Worm (Caenorhabditis elegans) whole organism, L3 larva: Measurements from ENCODE around the gene srab-17.

Experiments used
- R02D3.7 ChIP-seq: fragments of 150-350 bp; optimal IDR thresholded peaks from 2 replicates; lab custom pipeline; 2014; ENCODE audit warnings: missing biosample characterization, missing genetic modification characterization
- ZK546.5 ChIP-seq: sonication (generic microtip); optimal IDR thresholded peaks from 2 replicates; lab custom pipeline; 2017; ENCODE audit warnings: missing biosample characterization, missing genetic modification characterization
- aly-2 ChIP-seq: fragments of 150-350 bp; optimal IDR thresholded peaks from 2 replicates; lab custom pipeline; 2014; ENCODE audit warnings: missing biosample characterization, missing genetic modification characterization
- ama-1 ChIP-seq: fragments of 150-350 bp; optimal IDR thresholded peaks from 2 replicates; lab custom pipeline; 2018
- ceh-16 ChIP-seq: sonication (generic microtip); optimal IDR thresholded peaks from 2 replicates; lab custom pipeline; 2017; ENCODE audit warnings: missing biosample characterization, missing genetic modification characterization
- ceh-28 ChIP-seq: fragments of 150-350 bp; optimal IDR thresholded peaks from 2 replicates; lab custom pipeline; 2014; ENCODE audit warnings: missing biosample characterization, missing genetic modification reagents, missing genetic modification characterization
- ceh-82 ChIP-seq: fragments of 150-350 bp; optimal IDR thresholded peaks from 2 replicates; lab custom pipeline; 2014; ENCODE audit warnings: missing biosample characterization, missing genetic modification characterization
- ceh-9 ChIP-seq: sonication (generic microtip); optimal IDR thresholded peaks from 2 replicates; lab custom pipeline; 2018; ENCODE audit warnings: missing biosample characterization, missing genetic modification characterization
- egl-27 ChIP-seq: sonication (generic microtip); optimal IDR thresholded peaks from 4 replicates; lab custom pipeline; 2017; ENCODE audit warnings: missing biosample characterization, missing genetic modification reagents, missing genetic modification characterization
- egl-5 ChIP-seq: fragments of 150-350 bp; optimal IDR thresholded peaks from 2 replicates; lab custom pipeline; 2017; ENCODE audit warnings: missing biosample characterization, missing genetic modification reagents, missing genetic modification characterization, inconsistent platforms
- elt-2 ChIP-seq: sonication (generic microtip); optimal IDR thresholded peaks from 2 replicates; lab custom pipeline; 2016; ENCODE audit warnings: missing genetic modification reagents, mild to moderate bottlenecking, missing genetic modification characterization, missing compliant biosample characterization
- eor-1 ChIP-seq, 2 experiments: fragments of 150-350 bp; optimal IDR thresholded peaks; 2 replicates each; lab custom pipeline; 2014 to 2018; ENCODE audit warnings: missing biosample characterization in 2 of 2, missing genetic modification characterization in 2 of 2
- fkh-10 ChIP-seq: sonication (generic microtip); optimal IDR thresholded peaks from 2 replicates; lab custom pipeline; 2017; ENCODE audit warnings: missing biosample characterization, missing genetic modification reagents, missing genetic modification characterization
- fkh-2 ChIP-seq: fragments of 150-350 bp; optimal IDR thresholded peaks from 2 replicates; lab custom pipeline; 2014; ENCODE audit warnings: missing biosample characterization, missing genetic modification reagents, missing genetic modification characterization
- hmg-11 ChIP-seq: sonication (generic microtip); optimal IDR thresholded peaks from 2 replicates; lab custom pipeline; 2016; ENCODE audit warnings: missing genetic modification characterization, missing compliant biosample characterization
- lin-15B ChIP-seq: fragments of 150-350 bp; optimal IDR thresholded peaks from 2 replicates; lab custom pipeline; 2014; ENCODE audit warnings: missing biosample characterization, missing genetic modification characterization
- lsy-12 ChIP-seq: sonication (generic microtip); optimal IDR thresholded peaks from 2 replicates; lab custom pipeline; 2016; ENCODE audit warnings: mild to moderate bottlenecking, missing genetic modification characterization, missing compliant biosample characterization
- mdl-1 ChIP-seq: fragments of 150-350 bp; optimal IDR thresholded peaks from 2 replicates; lab custom pipeline; 2014; ENCODE audit warnings: missing biosample characterization, missing genetic modification characterization
- mml-1 ChIP-seq: fragments of 150-350 bp; sonication (generic microtip); optimal IDR thresholded peaks from 3 replicates; lab custom pipeline; 2014; ENCODE audit warnings: missing biosample characterization, missing genetic modification characterization
- nfya-1 ChIP-seq: sonication (generic microtip); optimal IDR thresholded peaks from 2 replicates; lab custom pipeline; 2017; ENCODE audit warnings: missing genetic modification characterization, mild to moderate bottlenecking, missing compliant biosample characterization, antibody characterized with exemption, moderate library complexity; ENCODE audit not compliant: insufficient read depth
- nhr-11 ChIP-seq: fragments of 150-350 bp; optimal IDR thresholded peaks from 2 replicates; lab custom pipeline; 2014; ENCODE audit warnings: missing biosample characterization, missing genetic modification characterization
- nhr-12 ChIP-seq: fragments of 150-350 bp; optimal IDR thresholded peaks from 2 replicates; lab custom pipeline; 2014; ENCODE audit warnings: missing biosample characterization, missing genetic modification characterization
- nhr-23 ChIP-seq: fragments of 150-350 bp; optimal IDR thresholded peaks from 2 replicates; lab custom pipeline; 2014; ENCODE audit warnings: missing biosample characterization, missing genetic modification reagents, missing genetic modification characterization
- nhr-237 ChIP-seq: fragments of 150-350 bp; optimal IDR thresholded peaks from 2 replicates; lab custom pipeline; 2014; ENCODE audit warnings: missing biosample characterization, missing genetic modification characterization
- nhr-28 ChIP-seq: fragments of 150-350 bp; optimal IDR thresholded peaks from 2 replicates; lab custom pipeline; 2014; ENCODE audit warnings: missing biosample characterization, missing genetic modification characterization
- nhr-43 ChIP-seq: sonication (generic microtip); optimal IDR thresholded peaks from 2 replicates; lab custom pipeline; 2016; ENCODE audit warnings: mild to moderate bottlenecking, missing genetic modification characterization, missing compliant biosample characterization; ENCODE audit not compliant: poor library complexity, severe bottlenecking
- nhr-76 ChIP-seq: fragments of 150-350 bp; sonication (generic microtip); optimal IDR thresholded peaks from 5 replicates; lab custom pipeline; 2014; ENCODE audit warnings: missing biosample characterization, missing genetic modification characterization
- pha-4 ChIP-seq: fragments of 150-350 bp; optimal IDR thresholded peaks from 2 replicates; lab custom pipeline; 2014; ENCODE audit warnings: missing biosample characterization, missing genetic modification reagents, missing genetic modification characterization
- pqm-1 ChIP-seq: fragments of 150-350 bp; optimal IDR thresholded peaks from 2 replicates; lab custom pipeline; 2017; ENCODE audit warnings: missing biosample characterization, missing genetic modification characterization, inconsistent platforms
- sea-2 ChIP-seq: fragments of 150-350 bp; sonication (generic microtip); optimal IDR thresholded peaks from 4 replicates; lab custom pipeline; 2014; ENCODE audit warnings: missing biosample characterization, missing genetic modification reagents, missing genetic modification characterization
- skn-1 ChIP-seq: fragments of 150-350 bp; optimal IDR thresholded peaks from 2 replicates; lab custom pipeline; 2014; ENCODE audit warnings: missing biosample characterization, missing genetic modification characterization
- snpc-4 ChIP-seq: fragments of 150-350 bp; optimal IDR thresholded peaks from 2 replicates; lab custom pipeline; 2014; ENCODE audit warnings: missing biosample characterization, missing genetic modification characterization
- tbx-2 ChIP-seq: sonication (generic microtip); optimal IDR thresholded peaks from 2 replicates; lab custom pipeline; 2016; ENCODE audit warnings: mild to moderate bottlenecking, missing genetic modification characterization, missing compliant biosample characterization
- unc-39 ChIP-seq: sonication (generic microtip); optimal IDR thresholded peaks from 4 replicates; lab custom pipeline; 2017; ENCODE audit warnings: missing biosample characterization, missing genetic modification characterization
- unc-62 ChIP-seq: fragments of 150-350 bp; sonication (generic microtip); optimal IDR thresholded peaks from 4 replicates; lab custom pipeline; 2014; ENCODE audit warnings: missing biosample characterization, missing genetic modification reagents, missing genetic modification characterization
- zag-1 ChIP-seq: fragments of 150-350 bp; optimal IDR thresholded peaks from 2 replicates; lab custom pipeline; 2014; ENCODE audit warnings: missing biosample characterization, missing genetic modification characterization
- ztf-4 ChIP-seq: fragments of 150-350 bp; optimal IDR thresholded peaks from 2 replicates; lab custom pipeline; 2014; ENCODE audit warnings: missing biosample characterization, missing genetic modification characterization

The srab-17 gene

DNA sequence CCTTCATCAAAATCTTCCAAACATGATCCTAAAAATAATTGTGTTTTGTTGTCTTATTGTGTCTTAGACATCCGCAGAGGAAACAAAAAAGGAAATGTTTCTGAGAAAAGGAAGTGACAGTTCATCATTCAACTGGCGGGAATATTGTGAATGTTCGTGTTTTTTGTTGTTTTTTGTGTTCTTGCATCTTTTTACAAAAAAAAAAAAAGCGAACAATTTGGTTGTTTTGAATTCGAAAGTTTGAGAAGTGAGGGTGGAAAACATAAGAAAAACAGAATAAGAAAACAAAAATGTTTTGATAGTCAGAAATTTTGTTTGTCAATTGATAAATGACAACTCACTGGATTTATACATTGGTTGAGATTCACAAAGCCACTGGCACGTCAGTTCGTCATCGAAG is 41.4 kb upstream of the srab-17 start:
- TF ChIP-seq ztf-4 (tag; lab: Kevin White, UChicago) (no peak), ama-1 (lab: Kevin White, UChicago) (no peak), ZK546.5 (no peak), egl-27 (no peak), elt-2 (tag; lab: Kevin White, UChicago) (no peak), ceh-28 (tag; lab: Kevin White, UChicago) (no peak), nhr-11 (tag; lab: Kevin White, UChicago) (no peak), nhr-12 (tag; lab: Kevin White, UChicago) (no peak), ceh-9 (tag; lab: Kevin White, UChicago) (no peak), lsy-12 (tag; lab: Kevin White, UChicago) (no peak), zag-1 (tag; lab: Kevin White, UChicago) (no peak)
- TF ChIP-seq, all 47 proteins: peak for 0

DNA sequence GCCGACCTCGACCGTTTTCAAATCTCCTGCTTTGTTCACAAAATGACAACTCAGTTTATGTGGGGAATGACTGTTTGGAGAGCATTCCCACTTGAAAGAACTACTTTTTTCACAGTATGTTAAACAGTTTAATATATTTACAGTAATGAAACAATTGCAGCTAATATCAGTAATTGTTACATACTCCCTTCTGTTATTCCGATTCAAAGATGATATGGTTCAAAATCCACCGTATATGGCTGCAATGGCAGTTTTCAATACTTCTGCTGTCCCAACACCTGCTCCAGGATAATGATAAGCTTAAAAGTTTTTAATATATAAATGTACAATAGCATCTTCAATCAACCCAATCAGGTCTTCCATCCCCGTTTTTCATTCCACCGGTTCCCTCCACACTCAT is 39.0 kb upstream of the srab-17 start:
- TF ChIP-seq fkh-2 (tag; lab: Kevin White, UChicago) (no peak), egl-5 (tag; lab: Kevin White, UChicago) (no peak), ceh-9 (tag; lab: Kevin White, UChicago) (no peak), ztf-4 (tag; lab: Kevin White, UChicago) (no peak), nhr-28 (tag; lab: Kevin White, UChicago) (no peak), pha-4 (tag; lab: Kevin White, UChicago) (no peak), sea-2 (no peak), tbx-2 (tag; lab: Kevin White, UChicago) (no peak), ceh-16 (tag; lab: Kevin White, UChicago) (no peak), nhr-76 (tag; lab: Kevin White, UChicago) (no peak), mdl-1 (no peak), nhr-237 (tag; lab: Kevin White, UChicago) (no peak), skn-1 (tag; lab: Kevin White, UChicago) (no peak), fkh-10 (GFP tag; lab: Kevin White, UChicago) (no peak), ceh-82 (tag; lab: Kevin White, UChicago) (no peak), lsy-12 (tag; lab: Kevin White, UChicago) (no peak)

DNA sequence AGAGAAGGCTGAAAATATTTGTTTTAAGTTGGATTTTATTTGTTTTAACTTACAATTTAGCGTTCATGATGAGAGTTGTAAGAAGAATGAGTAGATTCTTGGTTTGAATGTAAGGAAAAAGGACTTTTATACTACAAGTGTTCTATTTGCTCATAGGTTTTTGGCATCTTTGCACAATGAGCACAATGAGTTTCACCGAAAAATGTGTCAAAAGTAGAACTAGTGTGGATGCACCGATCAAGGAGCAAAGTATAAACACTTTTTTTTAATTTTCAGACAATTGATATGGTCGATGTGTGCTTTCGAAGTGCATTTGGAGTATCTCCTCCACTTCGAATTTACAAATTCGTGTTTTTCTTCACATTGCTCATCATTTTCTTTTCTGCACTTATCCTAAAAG is 37.9 kb upstream of the srab-17 start, which contains the start of gene fipr-11:
Gene fipr-11 (minus strand): TSS at position 101 of the 400 bp plus-strand sequence.
- TF ChIP-seq ceh-9 (tag; lab: Kevin White, UChicago) (no peak), nhr-11 (tag; lab: Kevin White, UChicago) (no peak), ceh-16 (tag; lab: Kevin White, UChicago) (no peak), pqm-1 (no peak), aly-2 (tag; lab: Kevin White, UChicago) (no peak), R02D3.7 (tag; lab: Kevin White, UChicago) (no peak), nfya-1 (no peak), hmg-11 (tag; lab: Kevin White, UChicago) (no peak), egl-5 (tag; lab: Kevin White, UChicago) (no peak), unc-39 (tag; lab: Kevin White, UChicago) (no peak), nhr-76 (tag; lab: Kevin White, UChicago) (no peak), fkh-2 (tag; lab: Kevin White, UChicago) (no peak), fkh-10 (GFP tag; lab: Kevin White, UChicago) (no peak), snpc-4 (tag; lab: Kevin White, UChicago) (no peak), lin-15B (tag; lab: Kevin White, UChicago) (no peak), nhr-12 (tag; lab: Kevin White, UChicago) (no peak), ama-1 (lab: Kevin White, UChicago) (no peak), mdl-1 (no peak), eor-1 (tag; optimal IDR thresholded peaks at IDR 0.05; lab: Kevin White, UChicago) (no peak), mml-1 (tag; lab: Kevin White, UChicago) (no peak)

DNA sequence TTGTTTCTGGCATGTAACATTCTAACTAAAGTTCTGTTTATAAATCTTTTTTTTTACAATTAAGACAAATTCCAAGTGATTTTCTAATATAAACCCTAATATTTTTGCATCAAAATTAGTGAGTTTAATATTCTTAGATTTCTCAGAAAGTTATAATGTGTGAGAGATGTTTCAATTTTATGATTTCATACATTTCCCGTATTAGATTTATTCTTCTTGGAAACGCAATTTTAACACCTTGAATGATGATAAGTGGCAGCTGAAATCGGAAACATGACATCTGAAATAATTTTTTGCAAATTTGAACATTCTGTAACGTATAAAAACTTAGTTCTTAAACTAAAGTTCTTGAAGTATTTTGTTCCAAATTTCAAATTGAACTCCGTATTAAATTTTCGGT is 32.9 kb upstream of the srab-17 start:
- no peak for TF ChIP-seq nhr-11 (tag; lab: Kevin White, UChicago)
- no peak for TF ChIP-seq pqm-1

DNA sequence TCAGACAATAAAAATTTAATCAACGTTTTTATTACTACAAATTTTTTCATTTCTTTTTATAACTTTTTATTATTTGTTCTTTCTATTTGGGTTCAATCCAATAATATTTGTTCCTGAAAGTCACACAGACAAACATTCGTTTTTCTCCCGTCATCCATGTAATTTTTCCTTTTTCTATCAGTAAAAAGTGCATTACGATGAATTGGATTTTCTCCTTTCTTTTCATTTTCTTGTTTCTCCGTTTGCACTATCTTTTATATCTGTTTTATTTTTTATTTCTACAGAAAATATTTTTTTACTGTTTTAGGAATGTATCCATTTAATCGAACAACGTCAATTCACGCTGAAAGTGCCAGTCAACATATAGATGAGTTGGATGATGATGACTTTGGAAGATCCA is 31.1 kb upstream of the srab-17 start, which contains the start of gene egl-47:
Gene egl-47 (plus strand): TSS at position 301 of the 400 bp plus-strand sequence.
- TF ChIP-seq skn-1 (tag; lab: Kevin White, UChicago) = no peak
- TF ChIP-seq elt-2 (tag; lab: Kevin White, UChicago) = no peak
- no peak for TF ChIP-seq nhr-12 (tag; lab: Kevin White, UChicago)
- no peak for TF ChIP-seq nhr-237 (tag; lab: Kevin White, UChicago)
- TF ChIP-seq snpc-4 (tag; lab: Kevin White, UChicago) = no peak
- no peak for TF ChIP-seq nhr-28 (tag; lab: Kevin White, UChicago)
- no peak for TF ChIP-seq ZK546.5
- no peak for TF ChIP-seq aly-2 (tag; lab: Kevin White, UChicago)
- no peak for TF ChIP-seq ceh-9 (tag; lab: Kevin White, UChicago)
- no peak for TF ChIP-seq unc-62 (GFP tag; lab: Kevin White, UChicago)
- TF ChIP-seq pha-4 (tag; lab: Kevin White, UChicago) = no peak
- no peak for TF ChIP-seq lsy-12 (tag; lab: Kevin White, UChicago)
- TF ChIP-seq nhr-23 (tag; lab: Kevin White, UChicago) = no peak
- TF ChIP-seq ama-1 (lab: Kevin White, UChicago) = no peak
- TF ChIP-seq fkh-10 (GFP tag; lab: Kevin White, UChicago) = no peak
- TF ChIP-seq pqm-1 = no peak
- TF ChIP-seq nhr-43 (tag; lab: Kevin White, UChicago) = no peak
- no peak for TF ChIP-seq eor-1 (tag; optimal IDR thresholded peaks at IDR 0.05; lab: Kevin White, UChicago)
